Worm (Caenorhabditis elegans) whole organism, L3 larva: ENCODE results near the gene R09F10.1.

Experiments used
- R02D3.7 ChIP-seq: fragments of 150-350 bp; optimal IDR thresholded peaks from 2 replicates; lab custom pipeline; 2014; ENCODE audit warnings: missing biosample characterization, missing genetic modification characterization
- fkh-10 ChIP-seq: sonication (generic microtip); optimal IDR thresholded peaks from 2 replicates; lab custom pipeline; 2017; ENCODE audit warnings: missing biosample characterization, missing genetic modification reagents, missing genetic modification characterization
- lin-15B ChIP-seq: fragments of 150-350 bp; optimal IDR thresholded peaks from 2 replicates; lab custom pipeline; 2014; ENCODE audit warnings: missing biosample characterization, missing genetic modification characterization
- nhr-11 ChIP-seq: fragments of 150-350 bp; optimal IDR thresholded peaks from 2 replicates; lab custom pipeline; 2014; ENCODE audit warnings: missing biosample characterization, missing genetic modification characterization
- sea-2 ChIP-seq: fragments of 150-350 bp; sonication (generic microtip); optimal IDR thresholded peaks from 4 replicates; lab custom pipeline; 2014; ENCODE audit warnings: missing biosample characterization, missing genetic modification reagents, missing genetic modification characterization
- skn-1 ChIP-seq: fragments of 150-350 bp; optimal IDR thresholded peaks from 2 replicates; lab custom pipeline; 2014; ENCODE audit warnings: missing biosample characterization, missing genetic modification characterization
- unc-39 ChIP-seq: sonication (generic microtip); optimal IDR thresholded peaks from 4 replicates; lab custom pipeline; 2017; ENCODE audit warnings: missing biosample characterization, missing genetic modification characterization
- unc-62 ChIP-seq: fragments of 150-350 bp; sonication (generic microtip); optimal IDR thresholded peaks from 4 replicates; lab custom pipeline; 2014; ENCODE audit warnings: missing biosample characterization, missing genetic modification reagents, missing genetic modification characterization

ce11 chrX:8276984-8277383 lies 46.4 kb upstream of the R09F10.1 start:
- no peak for TF ChIP-seq lin-15B (tag; lab: Kevin White, UChicago)
- TF ChIP-seq R02D3.7 (tag; lab: Kevin White, UChicago) = no peak
- no peak for TF ChIP-seq unc-62 (GFP tag; lab: Kevin White, UChicago)
- no peak for TF ChIP-seq unc-39 (tag; lab: Kevin White, UChicago)
- no peak for TF ChIP-seq sea-2
- no peak for TF ChIP-seq skn-1 (tag; lab: Kevin White, UChicago)
- no peak for TF ChIP-seq nhr-11 (tag; lab: Kevin White, UChicago)
- TF ChIP-seq fkh-10 (GFP tag; lab: Kevin White, UChicago) = no peak
